Fruit fly (Drosophila melanogaster) whole organism, pupa: ENCODE data around the gene Acbp1.

ENCODE experiments used
- CG32121 ChIP-seq: fragments of 200-800 bp; sonication (Bioruptor generic); IDR thresholded peaks from 2 replicates; pipeline ENCODE4 v1.3.6; 2022; ENCODE audit warnings: missing biosample characterization, missing genetic modification characterization
- CG9948 ChIP-seq: fragments of 200-800 bp; sonication (Bioruptor generic); optimal IDR thresholded peaks from 2 replicates; lab custom pipeline; 2018; ENCODE audit warnings: missing biosample characterization, mild to moderate bottlenecking, missing genetic modification characterization, moderate library complexity
- Pif1B ChIP-seq: fragments of 200-800 bp; sonication (Bioruptor generic); optimal IDR thresholded peaks from 3 replicates; lab custom pipeline; 2016; ENCODE audit warnings: missing biosample characterization, missing genetic modification characterization
- fd96Ca ChIP-seq: fragments of 200-800 bp; sonication (Bioruptor generic); IDR thresholded peaks from 3 replicates; pipeline ENCODE4 v1.3.6; 2022; ENCODE audit warnings: missing biosample characterization, missing genetic modification characterization

- TF ChIP-seq fd96Ca (GFP tag; lab: Robert Waterston, UW), result no peak
- TF ChIP-seq Pif1B (GFP tag; lab: Kevin White, UChicago), result no peak
- no peak for TF ChIP-seq CG9948
- TF ChIP-seq CG32121 (GFP tag; lab: Robert Waterston, UW), result no peak
Observed at dm6 chr2L:8145067-8145808, 17.0 kb downstream of the Acbp1 start, which contains the start of the genes CG42763 and CG43394.
